Worm (Caenorhabditis elegans) whole organism, L1 larva: ENCODE results near the gene T25B9.3.

Source experiments
- ama-1 ChIP-seq: fragments of 150-350 bp; optimal IDR thresholded peaks from 2 replicates; lab custom pipeline; 2014
- ceh-8 ChIP-seq: fragments of 200-800 bp; sonication (Bioruptor generic); optimal IDR thresholded peaks from 2 replicates; lab custom pipeline; 2018; ENCODE audit warnings: mild to moderate bottlenecking, missing genetic modification characterization, moderate library complexity, missing compliant biosample characterization
- elt-2 ChIP-seq: sonication (generic microtip); optimal IDR thresholded peaks from 2 replicates; lab custom pipeline; 2016; ENCODE audit warnings: missing genetic modification characterization, mild to moderate bottlenecking, inconsistent platforms, missing compliant biosample characterization, missing genetic modification reagents
- fos-1 ChIP-seq: fragments of 150-350 bp; optimal IDR thresholded peaks from 2 replicates; lab custom pipeline; 2014; ENCODE audit warnings: missing biosample characterization, missing genetic modification characterization
- lin-13 ChIP-seq: fragments of 150-350 bp; optimal IDR thresholded peaks from 2 replicates; lab custom pipeline; 2014; ENCODE audit warnings: missing biosample characterization, missing genetic modification reagents, missing genetic modification characterization
- nhr-11 ChIP-seq: fragments of 150-350 bp; optimal IDR thresholded peaks from 2 replicates; lab custom pipeline; 2014; ENCODE audit warnings: missing biosample characterization, missing genetic modification characterization
- unc-86 ChIP-seq: sonication (generic microtip); optimal IDR thresholded peaks from 2 replicates; lab custom pipeline; 2016; ENCODE audit warnings: missing genetic modification characterization, missing compliant biosample characterization

- no peak for TF ChIP-seq elt-2 (tag; lab: Kevin White, UChicago)
- TF ChIP-seq ceh-8 (GFP tag; lab: Kevin White, UChicago): no peak
- TF ChIP-seq nhr-11: no peak
- no peak for TF ChIP-seq lin-13 (GFP tag; lab: Kevin White, UChicago)
- TF ChIP-seq unc-86 (tag; lab: Kevin White, UChicago): no peak
- no peak for TF ChIP-seq ama-1
- no peak for TF ChIP-seq fos-1 (tag; lab: Kevin White, UChicago)
Measured at ce11 chrIV:10737011-10737553, 7.5 kb upstream of the T25B9.3 start, which contains the start of gene grl-21.
